Fruit fly (Drosophila melanogaster): Measurements from ENCODE around the gene CG13771.

CG13771 gene

DNA sequence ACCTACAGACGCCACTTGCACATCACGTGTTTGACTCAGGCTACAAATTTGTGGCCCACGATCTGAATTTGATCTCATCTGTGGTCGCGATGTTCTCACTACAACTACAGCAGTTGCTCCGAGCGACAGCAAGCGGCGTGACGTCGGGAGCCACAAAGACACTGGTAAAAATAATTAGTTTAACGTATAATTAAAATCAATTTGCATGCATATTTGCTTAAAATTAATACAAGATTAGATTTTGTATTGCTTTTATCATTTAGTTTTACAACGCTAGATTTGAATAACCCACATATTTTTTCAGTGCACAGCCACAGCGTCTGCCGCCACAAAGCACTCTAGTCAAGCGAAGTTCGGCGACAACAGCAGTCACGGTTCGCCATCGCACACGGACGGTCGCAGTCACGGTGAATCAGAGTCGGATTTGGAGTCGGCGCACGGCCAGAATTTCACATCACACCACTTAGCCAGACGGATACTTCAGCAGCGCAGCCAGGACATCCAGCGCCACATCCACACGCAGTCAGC lies 50.9 kb downstream of the CG13771 start (continued):
- TF ChIP-seq Optix (GFP tag; IDR thresholded peaks at IDR 0.05) (peak; percentile 100), Sry-β (GFP tag; optimal IDR thresholded peaks at IDR 0.05) (peak; percentile 82), H2.0 (GFP tag; IDR thresholded peaks at IDR 0.05) (peak; percentile 100), ssp (GFP tag; IDR thresholded peaks at IDR 0.05) (peak; percentile 98), Eip74EF (GFP tag; optimal IDR thresholded peaks at IDR 0.05) (peak in 1 of 2 experiments; percentile 100), CG12104 (GFP tag; optimal IDR thresholded peaks at IDR 0.05) (peak; percentile 100), cwo (GFP tag; optimal IDR thresholded peaks at IDR 0.05) (peak; percentile 100), D19A (tag; optimal IDR thresholded peaks at IDR 0.05) (peak; percentile 99), Sry-δ (GFP tag; optimal IDR thresholded peaks at IDR 0.05) (peak; percentile 92), insv (GFP tag; optimal IDR thresholded peaks at IDR 0.05) (peak; percentile 92 to 96), CG18619 (GFP tag; optimal IDR thresholded peaks at IDR 0.05) (peak; percentile 100), Sox100B (GFP tag; optimal IDR thresholded peaks at IDR 0.05) (peak; percentile 100), CG3407 (GFP tag; optimal IDR thresholded peaks at IDR 0.05) (peak; percentile 99), Hr39 (optimal IDR thresholded peaks at IDR 0.05) (no peak), trem (tag; optimal IDR thresholded peaks at IDR 0.05) (peak; percentile 98), CG17802 (tag; optimal IDR thresholded peaks at IDR 0.05) (peak; percentile 95), CG11695 (GFP tag; IDR thresholded peaks at IDR 0.05) (peak; percentile 100), CG1832 (GFP tag; optimal IDR thresholded peaks at IDR 0.05) (peak; percentile 56), CG9932 (GFP tag; IDR thresholded peaks at IDR 0.05) (peak; percentile 100), CG4404 (GFP tag; IDR thresholded peaks at IDR 0.05) (peak; percentile 100), klu (GFP tag; IDR thresholded peaks at IDR 0.05) (peak; percentile 100), CG17186 (GFP tag; optimal IDR thresholded peaks at IDR 0.05) (peak; percentile 98), Ets65A (GFP tag) (peak; percentile 100), al (GFP tag; IDR thresholded peaks at IDR 0.05) (peak; percentile 100), Mrtf (GFP tag; IDR thresholded peaks at IDR 0.05) (peak; percentile 100), CG3838 (GFP tag; optimal IDR thresholded peaks at IDR 0.05) (peak; percentile 100), CG32532 (GFP tag; IDR thresholded peaks at IDR 0.05) (peak; percentile 100), CG5953 (GFP tag; IDR thresholded peaks at IDR 0.05) (peak; percentile 100), grau (tag; optimal IDR thresholded peaks at IDR 0.05) (peak; percentile 100), CG8944 (GFP tag; optimal IDR thresholded peaks at IDR 0.05) (peak; percentile 100), h (optimal IDR thresholded peaks at IDR 0.05) (no peak), Neu2 (GFP tag; optimal IDR thresholded peaks at IDR 0.05; ENCODE audit: borderline replicate concordance) (peak; percentile 99), oc (tag; optimal IDR thresholded peaks at IDR 0.05) (peak; percentile 100), Doc2 (GFP tag; IDR thresholded peaks at IDR 0.05) (peak; percentile 100), nerfin-2 (GFP tag; IDR thresholded peaks at IDR 0.05; ENCODE audit: partially characterized antibody) (no peak), fd3F (GFP tag; optimal IDR thresholded peaks at IDR 0.05) (peak; percentile 100), CG8924 (tag; optimal IDR thresholded peaks at IDR 0.05) (peak; percentile 100), CG31441 (GFP tag; IDR thresholded peaks at IDR 0.05) (peak; percentile 100), CG15479 (GFP tag; optimal IDR thresholded peaks at IDR 0.05) (peak; percentile 81), CG14014 (GFP tag; IDR thresholded peaks at IDR 0.05) (peak; percentile 100), CG15601 (tag; optimal IDR thresholded peaks at IDR 0.05) (peak; percentile 100), CG18476 (GFP tag; optimal IDR thresholded peaks at IDR 0.05) (peak; percentile 100), CG3995 (GFP tag; optimal IDR thresholded peaks at IDR 0.05) (peak; percentile 96), ham (GFP tag; IDR thresholded peaks at IDR 0.05) (peak; percentile 100), dmrt99B (tag; optimal IDR thresholded peaks at IDR 0.05) (peak; percentile 100), CG4820 (GFP tag; optimal IDR thresholded peaks at IDR 0.05) (peak; percentile 100), Vsx1 (GFP tag; optimal IDR thresholded peaks at IDR 0.05) (peak; percentile 100), trh (GFP tag; optimal IDR thresholded peaks at IDR 0.05) (peak; percentile 100), CG2889 (GFP tag; IDR thresholded peaks at IDR 0.05) (peak; percentile 100), pb (GFP tag; optimal IDR thresholded peaks at IDR 0.05) (peak; percentile 100), CG10462 (GFP tag; optimal IDR thresholded peaks at IDR 0.05) (peak; percentile 100)
